Worm (Caenorhabditis elegans): ENCODE results near the gene C14C11.1.

DNA sequence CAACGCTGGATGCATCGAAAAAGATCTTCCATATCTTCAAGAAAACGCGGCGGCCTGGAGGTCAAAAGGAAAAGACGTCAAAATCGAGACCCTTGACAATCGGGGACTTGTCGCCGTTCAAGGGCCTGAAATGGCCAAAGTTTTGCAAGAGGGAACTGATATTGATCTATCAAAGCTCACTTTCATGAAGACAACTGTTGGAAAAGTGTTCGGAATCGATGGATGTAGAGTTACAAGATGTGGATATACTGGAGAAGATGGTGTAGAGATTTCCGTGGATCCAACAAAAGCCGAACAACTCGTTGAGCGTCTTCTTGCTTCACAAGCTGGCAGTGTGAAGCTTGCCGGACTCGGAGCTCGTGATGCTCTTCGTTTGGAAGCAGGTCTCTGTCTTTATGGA is 50.1 kb downstream of the C14C11.1 start:
- TF ChIP-seq mxl-3 (GFP tag; optimal IDR thresholded peaks at IDR 0.05) = no peak
- no peak for TF ChIP-seq ZK546.5 (tag; optimal IDR thresholded peaks at IDR 0.05)
- TF ChIP-seq tag-97 (GFP tag; IDR thresholded peaks at IDR 0.05) = no peak
- no peak for TF ChIP-seq fos-1 (tag; optimal IDR thresholded peaks at IDR 0.05)
- no peak for TF ChIP-seq ceh-28 (tag; optimal IDR thresholded peaks at IDR 0.05)
- no peak for TF ChIP-seq lin-13 (GFP tag; optimal IDR thresholded peaks at IDR 0.05)
- no peak for TF ChIP-seq Y5F2A.4 (GFP tag; optimal IDR thresholded peaks at IDR 0.05)
- no peak for TF ChIP-seq lin-15B (tag; optimal IDR thresholded peaks at IDR 0.05)
- TF ChIP-seq skn-1 (tag; optimal IDR thresholded peaks at IDR 0.05) = no peak
- TF ChIP-seq ces-1 (GFP tag; optimal IDR thresholded peaks at IDR 0.05) = no peak
- no peak for TF ChIP-seq ama-1 (optimal IDR thresholded peaks at IDR 0.05)
- TF ChIP-seq zag-1 (tag; optimal IDR thresholded peaks at IDR 0.05) = no peak
- no peak for TF ChIP-seq unc-62 (GFP tag; optimal IDR thresholded peaks at IDR 0.05 in 1 of 2)
- no peak for TF ChIP-seq unc-62 (tag; optimal IDR thresholded peaks at IDR 0.05)
- no peak for TF ChIP-seq lin-39 (tag; optimal IDR thresholded peaks at IDR 0.05)

Measured in whole organism, L4 larva.